Worm (Caenorhabditis elegans) whole organism, L1 larva: ENCODE measurements around the gene Y56A3A.7.

Source experiments
- F16B12.6 ChIP-seq: fragments of 150-350 bp; optimal IDR thresholded peaks from 2 replicates; lab custom pipeline; 2014; ENCODE audit warnings: missing biosample characterization, missing genetic modification characterization
- Y116A8C.19 ChIP-seq: sonication (generic microtip); optimal IDR thresholded peaks from 2 replicates; lab custom pipeline; 2016; ENCODE audit warnings: missing compliant biosample characterization, missing genetic modification characterization, borderline replicate concordance
- ama-1 ChIP-seq: fragments of 150-350 bp; optimal IDR thresholded peaks from 2 replicates; lab custom pipeline; 2014
- blmp-1 ChIP-seq: fragments of 150-350 bp; optimal IDR thresholded peaks from 2 replicates; lab custom pipeline; 2014; ENCODE audit warnings: missing biosample characterization, missing genetic modification characterization
- ceh-8 ChIP-seq: fragments of 200-800 bp; sonication (Bioruptor generic); optimal IDR thresholded peaks from 2 replicates; lab custom pipeline; 2018; ENCODE audit warnings: mild to moderate bottlenecking, missing genetic modification characterization, moderate library complexity, missing compliant biosample characterization
- ceh-88 ChIP-seq: fragments of 200-800 bp; sonication (Bioruptor generic); IDR thresholded peaks from 2 replicates; pipeline ENCODE4 v1.3.6; 2022; ENCODE audit warnings: missing genetic modification characterization, missing compliant biosample characterization
- dpl-1 ChIP-seq, 3 experiments: fragments of 150-350 bp in 2 of 3; sonication (generic microtip) in 1 of 3; optimal IDR thresholded peaks; 2 replicates each; lab custom pipeline; 2014 to 2017; ENCODE audit warnings: missing biosample characterization in 3 of 3, missing genetic modification characterization in 3 of 3, missing genetic modification reagents in 3 of 3
- dsc-1 ChIP-seq: sonication (generic microtip); optimal IDR thresholded peaks from 2 replicates; lab custom pipeline; 2016; ENCODE audit warnings: mild to moderate bottlenecking, missing genetic modification characterization, missing compliant biosample characterization
- efl-1 ChIP-seq, 4 experiments: fragments of 150-350 bp; optimal IDR thresholded peaks in 3 of 4; peaks in 1 of 4; 1 replicate in 1 of 4; 2 replicates in 3 of 4; lab custom pipeline; 2014; ENCODE audit warnings: missing biosample characterization in 2 of 4, missing genetic modification characterization in 2 of 4, missing genetic modification reagents in 2 of 4
- egl-27 ChIP-seq, 2 experiments: fragments of 150-350 bp in 1 of 2; sonication (generic microtip); optimal IDR thresholded peaks; 3 replicates each; lab custom pipeline; 2017 to 2018; ENCODE audit warnings: missing biosample characterization in 2 of 2, missing genetic modification characterization in 2 of 2, missing genetic modification reagents in 2 of 2
- elt-2 ChIP-seq: sonication (generic microtip); optimal IDR thresholded peaks from 2 replicates; lab custom pipeline; 2016; ENCODE audit warnings: missing genetic modification characterization, mild to moderate bottlenecking, inconsistent platforms, missing compliant biosample characterization, missing genetic modification reagents
- fkh-8 ChIP-seq: sonication (generic microtip); optimal IDR thresholded peaks from 2 replicates; lab custom pipeline; 2016; ENCODE audit warnings: mild to moderate bottlenecking, missing genetic modification characterization, missing compliant biosample characterization
- hlh-17 ChIP-seq: fragments of 200-800 bp; sonication (Bioruptor generic); optimal IDR thresholded peaks from 2 replicates; lab custom pipeline; 2018; ENCODE audit warnings: missing genetic modification characterization, mild to moderate bottlenecking, missing compliant biosample characterization, moderate library complexity, borderline replicate concordance
- hpl-2 ChIP-seq: fragments of 150-350 bp; optimal IDR thresholded peaks from 2 replicates; lab custom pipeline; 2014; ENCODE audit warnings: missing biosample characterization, missing genetic modification reagents, missing genetic modification characterization
- isw-1 ChIP-seq: fragments of 200-800 bp; sonication (Bioruptor generic); IDR thresholded peaks from 2 replicates; pipeline ENCODE4 v1.3.6; 2022; ENCODE audit warnings: missing genetic modification characterization, missing compliant biosample characterization
- lin-35 ChIP-seq, 2 experiments: fragments of 150-350 bp; optimal IDR thresholded peaks; 2 replicates each; lab custom pipeline; 2014; ENCODE audit warnings: missing biosample characterization in 2 of 2, missing genetic modification characterization in 2 of 2, missing genetic modification reagents in 2 of 2
- lin-39 ChIP-seq: fragments of 150-350 bp; optimal IDR thresholded peaks from 2 replicates; lab custom pipeline; 2014; ENCODE audit warnings: missing biosample characterization, missing genetic modification reagents, missing genetic modification characterization
- mab-9 ChIP-seq: fragments of 200-800 bp; sonication (Bioruptor generic); IDR thresholded peaks from 2 replicates; pipeline ENCODE4 v1.3.6; 2022; ENCODE audit warnings: missing genetic modification reagents, missing genetic modification characterization, missing compliant biosample characterization
- nhr-11 ChIP-seq: fragments of 150-350 bp; optimal IDR thresholded peaks from 2 replicates; lab custom pipeline; 2014; ENCODE audit warnings: missing biosample characterization, missing genetic modification characterization
- nhr-12 ChIP-seq: sonication (generic microtip); optimal IDR thresholded peaks from 2 replicates; lab custom pipeline; 2017; ENCODE audit warnings: missing biosample characterization, missing genetic modification characterization
- nhr-20 ChIP-seq: sonication (generic microtip); optimal IDR thresholded peaks from 2 replicates; lab custom pipeline; 2016; ENCODE audit warnings: mild to moderate bottlenecking, missing genetic modification characterization, missing compliant biosample characterization
- nhr-237 ChIP-seq: fragments of 150-350 bp; optimal IDR thresholded peaks from 2 replicates; lab custom pipeline; 2014; ENCODE audit warnings: missing biosample characterization, missing genetic modification characterization
- nhr-47 ChIP-seq: sonication (generic microtip); optimal IDR thresholded peaks from 2 replicates; lab custom pipeline; 2016; ENCODE audit warnings: mild to moderate bottlenecking, missing genetic modification characterization, moderate library complexity, missing compliant biosample characterization
- nhr-76 ChIP-seq: sonication (generic microtip); optimal IDR thresholded peaks from 2 replicates; lab custom pipeline; 2017; ENCODE audit warnings: missing biosample characterization, missing genetic modification characterization
- nhr-84 ChIP-seq: sonication (generic microtip); optimal IDR thresholded peaks from 2 replicates; lab custom pipeline; 2017; ENCODE audit warnings: missing biosample characterization, missing genetic modification characterization
- nhr-85 ChIP-seq: sonication (generic microtip); peaks from one replicate; lab custom pipeline; 2016; ENCODE audit warnings: missing genetic modification characterization, inconsistent platforms, missing compliant biosample characterization
- nhr-90 ChIP-seq: sonication (generic microtip); optimal IDR thresholded peaks from 2 replicates; lab custom pipeline; 2016; ENCODE audit warnings: mild to moderate bottlenecking, missing genetic modification characterization, missing compliant biosample characterization; ENCODE audit not compliant: poor library complexity
- pax-3 ChIP-seq: fragments of 200-800 bp; sonication (Bioruptor generic); optimal IDR thresholded peaks from 2 replicates; lab custom pipeline; 2018; ENCODE audit warnings: mild to moderate bottlenecking, missing genetic modification characterization, moderate library complexity, missing compliant biosample characterization
- rnt-1 ChIP-seq: sonication (generic microtip); optimal IDR thresholded peaks from 2 replicates; lab custom pipeline; 2016; ENCODE audit warnings: mild to moderate bottlenecking, missing genetic modification characterization, moderate library complexity, missing compliant biosample characterization
- snu-23 ChIP-seq: sonication (generic microtip); optimal IDR thresholded peaks from 2 replicates; lab custom pipeline; 2016; ENCODE audit warnings: missing genetic modification characterization, missing compliant biosample characterization
- sup-37 ChIP-seq: fragments of 200-800 bp; sonication (Bioruptor generic); optimal IDR thresholded peaks from 2 replicates; lab custom pipeline; 2018; ENCODE audit warnings: mild to moderate bottlenecking, missing genetic modification characterization, missing compliant biosample characterization
- swsn-7 ChIP-seq: sonication (generic microtip); optimal IDR thresholded peaks from 2 replicates; lab custom pipeline; 2016; ENCODE audit warnings: missing genetic modification characterization, missing compliant biosample characterization
- tbx-2 ChIP-seq: sonication (generic microtip); optimal IDR thresholded peaks from 2 replicates; lab custom pipeline; 2016; ENCODE audit warnings: missing genetic modification characterization, missing compliant biosample characterization
- unc-130 ChIP-seq: fragments of 150-350 bp; optimal IDR thresholded peaks from 2 replicates; lab custom pipeline; 2017; ENCODE audit warnings: missing biosample characterization, missing genetic modification characterization, inconsistent platforms
- ztf-4 ChIP-seq: fragments of 150-350 bp; optimal IDR thresholded peaks from 2 replicates; lab custom pipeline; 2014; ENCODE audit warnings: missing biosample characterization, missing genetic modification characterization

Gene Y56A3A.7

DNA sequence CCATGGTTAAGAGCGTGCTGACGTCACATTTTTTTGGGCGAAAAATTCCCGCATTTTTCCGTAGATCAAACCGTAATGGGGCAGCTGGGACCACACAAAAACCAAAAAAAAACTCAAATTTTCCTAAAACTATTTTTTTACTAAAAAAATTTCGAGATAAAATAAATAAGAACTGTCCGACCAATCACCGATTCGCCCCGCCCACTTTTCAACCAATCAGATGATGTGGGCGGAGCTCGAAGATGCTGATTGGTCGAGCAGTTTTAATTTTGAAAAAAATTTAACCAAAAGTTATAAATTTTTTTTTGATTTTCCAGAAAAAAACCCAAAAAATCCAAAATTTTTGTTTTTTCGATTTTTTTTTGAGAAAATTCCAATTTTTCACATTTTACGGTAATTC is 46.8 kb downstream of the Y56A3A.7 start:
- TF ChIP-seq ztf-4 (tag; lab: Kevin White, UChicago) (no peak), nhr-12 (tag; lab: Kevin White, UChicago) (no peak), Y116A8C.19 (tag; lab: Kevin White, UChicago) (no peak), dpl-1 (GFP tag; optimal IDR thresholded peaks at IDR 0.05; lab: Kevin White, UChicago) (no peak), unc-130 (tag; lab: Kevin White, UChicago) (no peak), F16B12.6 (no peak), nhr-47 (tag; lab: Kevin White, UChicago) (no peak), nhr-84 (tag; lab: Kevin White, UChicago) (no peak)

DNA sequence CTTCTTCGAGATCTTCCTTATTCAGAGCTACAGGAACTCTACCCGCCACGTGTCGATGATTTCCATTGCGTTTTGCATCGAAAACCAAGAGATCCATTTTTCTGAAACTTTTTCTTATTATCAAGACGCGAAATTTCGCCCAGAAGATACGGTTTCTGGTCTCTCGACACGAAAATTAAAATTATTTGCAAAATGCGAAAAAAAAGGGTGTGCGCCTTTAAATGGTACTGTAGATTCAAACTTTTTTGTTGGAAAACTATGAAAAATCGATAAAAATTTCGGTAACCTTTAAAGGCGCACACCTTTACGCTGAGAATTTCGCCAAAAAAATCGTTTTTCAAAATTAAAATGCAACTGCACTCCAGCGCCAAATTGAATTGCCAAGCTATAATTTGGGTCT is 48.6 kb downstream of the Y56A3A.7 start, which contains the start of gene tsen-2:
Gene tsen-2 (minus strand): TSS at position 101 of the 400 bp plus-strand sequence.
- no peak for TF ChIP-seq ceh-8 (GFP tag; lab: Kevin White, UChicago)
- TF ChIP-seq rnt-1 (tag; lab: Kevin White, UChicago): no peak
- no peak for TF ChIP-seq nhr-20
- no peak for TF ChIP-seq tbx-2 (tag; lab: Kevin White, UChicago)
- no peak for TF ChIP-seq blmp-1
- no peak for TF ChIP-seq fkh-8
- TF ChIP-seq ama-1: no peak
- no peak for TF ChIP-seq isw-1 (GFP tag; lab: Robert Waterston, UW)
- TF ChIP-seq swsn-7 (tag; lab: Kevin White, UChicago): no peak
- no peak for TF ChIP-seq lin-35 (GFP tag; optimal IDR thresholded peaks at IDR 0.05; lab: Kevin White, UChicago)
- no peak for TF ChIP-seq nhr-84 (tag; lab: Kevin White, UChicago)
- TF ChIP-seq nhr-12 (tag; lab: Kevin White, UChicago): no peak
- TF ChIP-seq snu-23 (GFP tag; lab: Kevin White, UChicago): no peak
- TF ChIP-seq dsc-1 (tag; lab: Kevin White, UChicago): no peak
- no peak for TF ChIP-seq nhr-47 (tag; lab: Kevin White, UChicago)

DNA sequence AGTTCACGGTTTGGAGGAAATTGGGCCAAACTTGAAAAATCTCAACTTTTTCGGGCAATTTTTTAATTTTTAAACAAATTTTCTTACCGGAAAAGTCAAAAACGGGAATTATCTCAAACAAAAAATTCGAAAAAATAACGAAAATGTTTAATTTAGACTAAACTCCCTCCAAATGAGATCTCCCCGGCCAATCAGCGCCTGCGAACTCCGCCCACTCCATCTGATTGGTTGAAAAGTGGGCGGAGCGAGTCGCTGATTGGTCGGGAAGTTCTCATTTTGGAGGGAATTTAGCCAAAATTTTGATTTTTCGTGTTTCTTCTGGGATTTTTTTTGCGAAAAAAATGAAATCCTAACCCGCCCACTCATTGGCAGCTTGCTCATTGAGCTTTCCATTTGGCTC is 50.2 kb downstream of the Y56A3A.7 start:
- TF ChIP-seq nhr-90 (no peak), nhr-85 (tag; lab: Kevin White, UChicago) (peak; percentile 46)

DNA sequence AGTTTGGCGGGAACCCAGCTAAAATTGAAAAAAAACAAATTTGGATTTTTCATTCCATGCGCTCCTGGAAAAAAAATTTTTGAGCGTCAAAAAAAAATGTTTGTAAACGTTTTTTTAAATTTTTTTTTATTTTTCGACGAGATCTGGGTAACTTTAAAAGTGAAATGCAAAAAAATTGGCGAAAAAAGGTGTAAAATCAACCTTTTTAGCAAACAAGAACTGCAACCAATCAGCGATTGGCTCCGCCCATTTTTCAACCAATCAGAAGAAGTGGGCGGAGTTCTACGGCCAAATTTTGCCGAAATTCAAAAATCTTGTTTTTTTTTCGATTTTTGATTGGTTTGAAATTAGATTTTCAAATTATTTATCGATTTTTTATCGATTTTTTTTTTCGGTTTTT is 51.3 kb downstream of the Y56A3A.7 start:
- no peak for TF ChIP-seq efl-1 (optimal IDR thresholded peaks at IDR 0.05; lab: Kevin White, UChicago)
- peak in 1 of 2 experiments; percentile 31 for TF ChIP-seq efl-1 (GFP tag; optimal IDR thresholded peaks at IDR 0.05 in 1 of 2; lab: Kevin White, UChicago)
- no peak for TF ChIP-seq elt-2 (tag; lab: Kevin White, UChicago)

DNA sequence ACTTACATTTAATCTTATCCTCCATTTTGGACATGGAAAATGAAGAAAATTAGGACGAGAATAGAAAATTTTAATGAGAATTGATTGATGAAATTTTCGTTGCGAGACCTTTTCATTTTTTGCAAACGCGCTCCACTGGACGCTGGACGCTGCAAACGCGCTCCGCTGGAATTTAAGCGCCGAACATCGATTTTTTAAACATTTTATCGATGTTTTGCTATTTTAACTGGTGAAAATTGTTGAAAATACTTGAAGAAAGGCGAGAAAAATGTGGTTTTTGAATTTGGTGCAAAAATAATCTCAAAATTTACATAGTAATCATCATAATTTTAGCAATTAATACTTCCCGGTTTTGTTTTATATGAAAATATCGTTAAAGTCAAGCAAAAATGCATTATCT is 53.9 kb downstream of the Y56A3A.7 start, which contains the start of gene Y56A3A.41:
Gene Y56A3A.41 (minus strand): TSS at position 101 of the 400 bp plus-strand sequence.
- no peak for TF ChIP-seq ceh-88 (GFP tag; lab: Robert Waterston, UW)
- no peak for TF ChIP-seq pax-3 (tag; lab: Kevin White, UChicago)
- TF ChIP-seq, all 84 proteins: peak for 0

DNA sequence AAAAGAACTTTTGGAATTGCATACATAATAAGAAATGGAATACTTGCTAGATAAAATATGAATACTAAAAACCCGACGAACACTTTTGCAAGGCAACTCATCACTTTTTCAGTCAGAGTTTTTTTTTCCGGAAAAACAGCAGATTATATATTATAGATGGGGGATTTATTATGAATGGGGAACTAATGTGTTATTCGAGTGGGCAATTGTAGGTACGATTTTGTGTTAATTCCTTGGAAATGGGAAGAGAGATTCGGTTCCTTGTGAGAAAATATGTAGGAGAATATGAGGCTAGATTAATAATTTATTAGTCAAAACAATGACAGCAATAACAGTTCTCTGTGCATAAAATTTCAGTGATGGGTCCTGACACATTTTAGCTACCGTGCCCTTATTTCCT is 55.5 kb downstream of the Y56A3A.7 start, which contains the start of gene faah-5:
Gene faah-5 (minus strand): TSS at position 101 of the 400 bp plus-strand sequence.
- TF ChIP-seq ama-1 (no peak), nhr-237 (tag; lab: Kevin White, UChicago) (no peak), hlh-17 (no peak), mab-9 (GFP tag; lab: Robert Waterston, UW) (no peak), nhr-76 (no peak), hpl-2 (GFP tag; lab: Kevin White, UChicago) (no peak), nhr-11 (tag; lab: Kevin White, UChicago) (no peak), egl-27 (tag; optimal IDR thresholded peaks at IDR 0.05; lab: Kevin White, UChicago) (no peak), lin-39 (tag; lab: Kevin White, UChicago) (no peak), sup-37 (GFP tag; lab: Kevin White, UChicago) (no peak), nhr-90 (no peak)
